Fruit fly (Drosophila melanogaster) whole organism, embryonic: ENCODE data around the gene Rab39.
A peak's percentile ranks its signal among the peaks of the same experiment; 100 is the strongest.

Experiments used
- Asciz ChIP-seq: fragments of 200-800 bp; sonication (Bioruptor generic); optimal IDR thresholded peaks from 2 replicates; lab custom pipeline; 2017; ENCODE audit warnings: missing biosample characterization, mild to moderate bottlenecking, missing genetic modification characterization, missing genetic modification reagents
- Atf3 ChIP-seq: fragments of 200-800 bp; sonication (Bioruptor generic); optimal IDR thresholded peaks from 3 replicates; lab custom pipeline; 2016; ENCODE audit warnings: missing biosample characterization, missing genetic modification characterization
- BtbVII ChIP-seq: fragments of 200-800 bp; sonication (Bioruptor generic); optimal IDR thresholded peaks from 3 replicates; lab custom pipeline; 2017; ENCODE audit warnings: missing biosample characterization, mild to moderate bottlenecking, missing genetic modification characterization
- CG10267 ChIP-seq: fragments of 200-800 bp; sonication (Bioruptor generic); optimal IDR thresholded peaks from 2 replicates; lab custom pipeline; 2018; ENCODE audit warnings: missing biosample characterization, mild to moderate bottlenecking, missing genetic modification characterization, moderate library complexity
- CG10565 ChIP-seq: fragments of 200-800 bp; sonication (Bioruptor generic); optimal IDR thresholded peaks from 3 replicates; lab custom pipeline; 2016; ENCODE audit warnings: missing biosample characterization, mild to moderate bottlenecking, missing genetic modification characterization
- CG10654 ChIP-seq: fragments of 200-800 bp; sonication (Bioruptor generic); optimal IDR thresholded peaks from 2 replicates; lab custom pipeline; 2016; ENCODE audit warnings: missing biosample characterization, missing genetic modification characterization
- CG11398 ChIP-seq: fragments of 200-800 bp; sonication (Bioruptor generic); optimal IDR thresholded peaks from 2 replicates; lab custom pipeline; 2016; ENCODE audit warnings: missing biosample characterization, missing genetic modification characterization
- CG12236 ChIP-seq: fragments of 200-800 bp; sonication (Bioruptor generic); optimal IDR thresholded peaks from 2 replicates; lab custom pipeline; 2016; ENCODE audit warnings: missing biosample characterization, missing genetic modification characterization
- CG13775 ChIP-seq: fragments of 200-800 bp; sonication (Bioruptor generic); optimal IDR thresholded peaks from 3 replicates; lab custom pipeline; 2017; ENCODE audit warnings: missing biosample characterization, mild to moderate bottlenecking, missing genetic modification characterization
- CG14014 ChIP-seq: fragments of 200-800 bp; sonication (Bioruptor generic); IDR thresholded peaks from 2 replicates; pipeline ENCODE4 v1.3.6; 2022; ENCODE audit warnings: missing biosample characterization, missing genetic modification characterization
- CG14050 ChIP-seq: fragments of 200-800 bp; sonication (Bioruptor generic); IDR thresholded peaks from 3 replicates; pipeline ENCODE4 v1.3.6; 2022; ENCODE audit warnings: missing biosample characterization, missing genetic modification characterization
- CG18262 ChIP-seq: fragments of 200-800 bp; optimal IDR thresholded peaks from 3 replicates; lab custom pipeline; 2019; ENCODE audit warnings: missing biosample characterization, mild to moderate bottlenecking, missing genetic modification characterization, moderate library complexity
- CG30020 ChIP-seq: fragments of 200-800 bp; optimal IDR thresholded peaks from 2 replicates; lab custom pipeline; 2019; ENCODE audit warnings: missing biosample characterization, mild to moderate bottlenecking, missing genetic modification characterization, moderate library complexity
- CG30431 ChIP-seq: fragments of 200-800 bp; sonication (Bioruptor generic); optimal IDR thresholded peaks from 2 replicates; lab custom pipeline; 2017; ENCODE audit warnings: missing biosample characterization, missing genetic modification characterization
- CG3065 ChIP-seq: fragments of 200-800 bp; sonication (Bioruptor generic); optimal IDR thresholded peaks from 2 replicates; lab custom pipeline; 2016; ENCODE audit warnings: missing biosample characterization, missing genetic modification characterization
- CG31388 ChIP-seq: fragments of 200-800 bp; sonication (Bioruptor generic); optimal IDR thresholded peaks from 2 replicates; lab custom pipeline; 2016; ENCODE audit warnings: missing biosample characterization, missing genetic modification characterization
- CG31441 ChIP-seq: fragments of 200-800 bp; sonication (Bioruptor generic); IDR thresholded peaks from 2 replicates; pipeline ENCODE4 v1.3.6; 2022; ENCODE audit warnings: missing biosample characterization, missing genetic modification characterization
- CG43689 ChIP-seq: fragments of 200-800 bp; sonication (Bioruptor generic); IDR thresholded peaks from 2 replicates; pipeline ENCODE4 v1.3.6; 2022; ENCODE audit warnings: missing biosample characterization, missing genetic modification characterization
- CG4707 ChIP-seq: fragments of 200-800 bp; sonication (Bioruptor generic); optimal IDR thresholded peaks from 2 replicates; lab custom pipeline; 2018; ENCODE audit warnings: missing biosample characterization, mild to moderate bottlenecking, missing genetic modification characterization, moderate library complexity
- CG4730 ChIP-seq: fragments of 200-800 bp; sonication (Bioruptor generic); IDR thresholded peaks from 2 replicates; pipeline ENCODE4 v1.3.6; 2022; ENCODE audit warnings: missing biosample characterization, missing genetic modification characterization
- CG6272 ChIP-seq: fragments of 200-800 bp; sonication (Bioruptor generic); IDR thresholded peaks from 2 replicates; pipeline ENCODE4 v1.3.6; 2022; ENCODE audit warnings: missing biosample characterization, missing genetic modification characterization
- CG6813 ChIP-seq: fragments of 200-800 bp; sonication (Bioruptor generic); optimal IDR thresholded peaks from 2 replicates; lab custom pipeline; 2017; ENCODE audit warnings: missing biosample characterization, missing genetic modification characterization, mild to moderate bottlenecking, moderate library complexity, missing genetic modification reagents
- CG7839 ChIP-seq: fragments of 200-800 bp; sonication (Bioruptor generic); optimal IDR thresholded peaks from 3 replicates; lab custom pipeline; 2018; ENCODE audit warnings: missing biosample characterization, mild to moderate bottlenecking, missing genetic modification characterization, moderate library complexity
- CG7928 ChIP-seq: fragments of 200-800 bp; sonication (Bioruptor generic); optimal IDR thresholded peaks from 2 replicates; lab custom pipeline; 2017; ENCODE audit warnings: missing biosample characterization, mild to moderate bottlenecking, missing genetic modification characterization
- CG8281 ChIP-seq: fragments of 200-800 bp; sonication (Bioruptor generic); optimal IDR thresholded peaks from 2 replicates; lab custom pipeline; 2018; ENCODE audit warnings: missing biosample characterization, mild to moderate bottlenecking, missing genetic modification characterization, moderate library complexity
- Drgx ChIP-seq: fragments of 200-800 bp; sonication (Bioruptor generic); IDR thresholded peaks from 2 replicates; pipeline ENCODE4 v1.3.6; 2022; ENCODE audit warnings: missing biosample characterization, missing genetic modification characterization
- ERR ChIP-seq: fragments of 200-800 bp; sonication (Bioruptor generic); optimal IDR thresholded peaks from 2 replicates; lab custom pipeline; 2016; ENCODE audit warnings: missing biosample characterization, missing genetic modification characterization
- HLH4C ChIP-seq: fragments of 200-800 bp; sonication (Bioruptor generic); IDR thresholded peaks from 3 replicates; pipeline ENCODE4 v1.3.6; 2022; ENCODE audit warnings: missing biosample characterization, missing genetic modification characterization; ENCODE audit not compliant: partially characterized antibody
- Opbp ChIP-seq: fragments of 200-800 bp; sonication (Bioruptor generic); IDR thresholded peaks from 3 replicates; pipeline ENCODE4 v1.3.6; 2022; ENCODE audit warnings: missing biosample characterization, missing genetic modification characterization; ENCODE audit not compliant: partially characterized antibody
- Stat92E ChIP-seq, 3 experiments: fragments of >200 bp in 2 of 3; fragments of 200-800 bp in 1 of 3; sonication (Bioruptor generic) in 1 of 3; optimal IDR thresholded peaks; 2 replicates each; lab custom pipeline; 2017 to 2019; ENCODE audit warnings: missing biosample characterization in 3 of 3, missing genetic modification characterization in 3 of 3, mild to moderate bottlenecking in 1 of 3, moderate library complexity in 1 of 3
- ash1 ChIP-seq: fragments of 200-800 bp; sonication (Bioruptor generic); optimal IDR thresholded peaks from 2 replicates; lab custom pipeline; 2018; ENCODE audit warnings: missing biosample characterization, mild to moderate bottlenecking, missing genetic modification characterization
- bigmax ChIP-seq: fragments of 200-800 bp; sonication (Bioruptor generic); optimal IDR thresholded peaks from 2 replicates; lab custom pipeline; 2018; ENCODE audit warnings: missing biosample characterization, mild to moderate bottlenecking, missing genetic modification characterization
- bowl ChIP-seq: fragments of 200-800 bp; sonication (Bioruptor generic); IDR thresholded peaks from 2 replicates; pipeline ENCODE4 v1.3.6; 2022; ENCODE audit warnings: missing biosample characterization, missing genetic modification characterization
- br ChIP-seq: fragments of >200 bp; optimal IDR thresholded peaks from 2 replicates; lab custom pipeline; 2017
- ci ChIP-seq: fragments of 200-800 bp; sonication (Bioruptor generic); IDR thresholded peaks from 3 replicates; pipeline ENCODE4 v1.3.6; 2022; ENCODE audit warnings: missing biosample characterization, missing genetic modification characterization
- dpn ChIP-seq, 2 experiments: fragments of 200-800 bp; sonication (Bioruptor generic); optimal IDR thresholded peaks; 3 replicates each; lab custom pipeline; 2016; ENCODE audit warnings: missing biosample characterization in 2 of 2, missing genetic modification characterization in 2 of 2
- fru ChIP-seq: fragments of >200 bp; optimal IDR thresholded peaks from 2 replicates; lab custom pipeline; 2017
- grau ChIP-seq: fragments of 200-800 bp; optimal IDR thresholded peaks from 3 replicates; lab custom pipeline; 2019; ENCODE audit warnings: missing biosample characterization, mild to moderate bottlenecking, missing genetic modification characterization, moderate library complexity
- grn ChIP-seq: fragments of 200-800 bp; sonication (Bioruptor generic); optimal IDR thresholded peaks from 3 replicates; lab custom pipeline; 2017; ENCODE audit warnings: missing biosample characterization, missing genetic modification characterization
- hth ChIP-seq: fragments of >200 bp; optimal IDR thresholded peaks from 2 replicates; lab custom pipeline; 2017; ENCODE audit warnings: inconsistent platforms
- ind ChIP-seq: fragments of 200-800 bp; sonication (Bioruptor generic); optimal IDR thresholded peaks from 3 replicates; lab custom pipeline; 2016; ENCODE audit warnings: missing biosample characterization, missing genetic modification characterization
- insv ChIP-seq, 2 experiments: fragments of 200-800 bp; sonication (Bioruptor generic); optimal IDR thresholded peaks; 3 replicates each; lab custom pipeline; 2016 to 2018; ENCODE audit warnings: missing biosample characterization in 2 of 2, missing genetic modification characterization in 2 of 2
- jing ChIP-seq: fragments of 200-800 bp; sonication (Bioruptor generic); optimal IDR thresholded peaks from 2 replicates; lab custom pipeline; 2018; ENCODE audit warnings: missing biosample characterization, mild to moderate bottlenecking, missing genetic modification characterization
- knrl ChIP-seq: fragments of 200-800 bp; sonication (Bioruptor generic); IDR thresholded peaks from 3 replicates; pipeline ENCODE4 v1.3.6; 2022; ENCODE audit warnings: missing biosample characterization, missing genetic modification characterization; ENCODE audit not compliant: partially characterized antibody
- lab ChIP-seq: fragments of 200-800 bp; sonication (Bioruptor generic); optimal IDR thresholded peaks from 3 replicates; lab custom pipeline; 2017; ENCODE audit warnings: missing biosample characterization, missing genetic modification characterization, mild to moderate bottlenecking, moderate library complexity, missing genetic modification reagents
- mam ChIP-seq: fragments of 200-800 bp; sonication (Bioruptor generic); optimal IDR thresholded peaks from 3 replicates; lab custom pipeline; 2016; ENCODE audit warnings: missing biosample characterization, missing genetic modification characterization
- pum ChIP-seq: fragments of 200-800 bp; sonication (Bioruptor generic); optimal IDR thresholded peaks from 2 replicates; lab custom pipeline; 2016; ENCODE audit warnings: missing biosample characterization, missing genetic modification characterization
- scrt ChIP-seq: fragments of 200-800 bp; sonication (Bioruptor generic); optimal IDR thresholded peaks from 2 replicates; lab custom pipeline; 2018; ENCODE audit warnings: missing biosample characterization, mild to moderate bottlenecking, missing genetic modification characterization, moderate library complexity
- sens ChIP-seq: fragments of 200-800 bp; sonication (Bioruptor generic); peaks from one replicate; lab custom pipeline; 2016; ENCODE audit warnings: missing biosample characterization, missing genetic modification characterization
- ssp ChIP-seq: fragments of 200-800 bp; sonication (Bioruptor generic); IDR thresholded peaks from 2 replicates; pipeline ENCODE4 v1.3.6; 2022; ENCODE audit warnings: missing biosample characterization, missing genetic modification characterization
- tin ChIP-seq: fragments of 200-800 bp; sonication (Bioruptor generic); optimal IDR thresholded peaks from 3 replicates; lab custom pipeline; 2016; ENCODE audit warnings: missing biosample characterization, missing genetic modification characterization

Gene Rab39

dm6 chrX:7700239-7700793, 34.4 kb upstream of the Rab39 start (continued):
- TF ChIP-seq CG7839 (tag; lab: Kevin White, UChicago), result peak; percentile 95
- TF ChIP-seq tin (GFP tag; lab: Kevin White, UChicago), result peak; percentile 93
- peak; percentile 89 for TF ChIP-seq CG6272 (GFP tag; lab: Robert Waterston, UW)
- TF ChIP-seq Atf3 (GFP tag; lab: Kevin White, UChicago), result peak; percentile 83
- peak; percentile 89 for TF ChIP-seq CG4730 (GFP tag; lab: Robert Waterston, UW)
- peak; percentile 66 for TF ChIP-seq Asciz (GFP tag; lab: Kevin White, UChicago)
- peak; percentile 89 for TF ChIP-seq CG43689 (GFP tag; lab: Robert Waterston, UW)
- TF ChIP-seq CG12236 (GFP tag; lab: Kevin White, UChicago), result peak; percentile 79
- no peak for TF ChIP-seq Stat92E (GFP tag; optimal IDR thresholded peaks at IDR 0.05; lab: Kevin White, UChicago)
- TF ChIP-seq CG7928, result peak; percentile 60
- TF ChIP-seq fru, result no peak
- peak; percentile 95 for TF ChIP-seq CG14014 (GFP tag; lab: Robert Waterston, UW)
- TF ChIP-seq BtbVII (GFP tag; lab: Kevin White, UChicago), result peak; percentile 87
- peak; percentile 89 for TF ChIP-seq jing (GFP tag; lab: Kevin White, UChicago)
- peak; percentile 93 for TF ChIP-seq CG4707 (GFP tag; lab: Kevin White, UChicago)
- TF ChIP-seq ind (GFP tag; lab: Kevin White, UChicago), result peak; percentile 98
- TF ChIP-seq mam (GFP tag; lab: Kevin White, UChicago), result peak; percentile 89
- TF ChIP-seq Opbp (GFP tag; lab: Robert Waterston, UW), result no peak
- TF ChIP-seq pum, result peak; percentile 81
- TF ChIP-seq knrl (GFP tag; lab: Robert Waterston, UW), result no peak
- peak; percentile 85 for TF ChIP-seq CG30431
- peak; percentile 95 for TF ChIP-seq CG10654 (GFP tag; lab: Kevin White, UChicago)
- TF ChIP-seq CG18262 (tag; lab: Kevin White, UChicago), result peak; percentile 82
- peak; percentile 54 for TF ChIP-seq CG10565 (GFP tag; lab: Kevin White, UChicago)
- TF ChIP-seq CG31388 (GFP tag; lab: Kevin White, UChicago), result peak; percentile 86
- peak; percentile 90 for TF ChIP-seq bowl (GFP tag; lab: Robert Waterston, UW)
- TF ChIP-seq scrt (GFP tag; lab: Kevin White, UChicago), result peak; percentile 78
- peak; percentile 61 for TF ChIP-seq CG3065 (GFP tag; lab: Kevin White, UChicago)
- TF ChIP-seq CG14050, result peak; percentile 91
- TF ChIP-seq HLH4C (GFP tag; lab: Robert Waterston, UW), result no peak
- peak; percentile 33 for TF ChIP-seq CG30020 (tag; lab: Kevin White, UChicago)
- peak in 1 of 2 experiments; percentile 42 for TF ChIP-seq insv (GFP tag; optimal IDR thresholded peaks at IDR 0.05; lab: Kevin White, UChicago)
- TF ChIP-seq CG10267 (tag; lab: Kevin White, UChicago), result peak; percentile 72
- peak; percentile 85 for TF ChIP-seq ash1 (GFP tag; lab: Kevin White, UChicago)
- no peak for TF ChIP-seq br
- TF ChIP-seq bigmax (GFP tag; lab: Kevin White, UChicago), result peak; percentile 31
- TF ChIP-seq hth, result no peak
- TF ChIP-seq grn, result peak; percentile 32
- TF ChIP-seq CG6813, result peak; percentile 81
- TF ChIP-seq CG11398 (GFP tag; lab: Kevin White, UChicago), result peak; percentile 84
- peak; percentile 83 to 97 for TF ChIP-seq dpn (GFP tag; optimal IDR thresholded peaks at IDR 0.05; lab: Kevin White, UChicago)
- peak; percentile 94 for TF ChIP-seq sens (GFP tag; lab: Kevin White, UChicago)
- TF ChIP-seq lab (GFP tag; lab: Kevin White, UChicago), result peak; percentile 95
- peak; percentile 84 for TF ChIP-seq ssp (GFP tag; lab: Robert Waterston, UW)
- peak; percentile 97 for TF ChIP-seq grau (tag; lab: Kevin White, UChicago)
- peak; percentile 76 for TF ChIP-seq ERR
- peak; percentile 93 for TF ChIP-seq Drgx (GFP tag; lab: Robert Waterston, UW)
- peak; percentile 95 for TF ChIP-seq ci (GFP tag; lab: Robert Waterston, UW)
- peak; percentile 76 for TF ChIP-seq CG13775
- peak; percentile 89 for TF ChIP-seq CG31441 (GFP tag; lab: Robert Waterston, UW)
- TF ChIP-seq CG8281 (tag; lab: Kevin White, UChicago), result peak; percentile 55
